Fruit fly (Drosophila melanogaster): ENCODE results near the gene CG32373.
A peak's percentile ranks its signal among the peaks of the same experiment; 100 is the strongest.

The CG32373 gene

dm6 chr3L:7604863-7605262 lies 45.5 kb upstream of the CG32373 start:
- TF ChIP-seq tai (GFP tag; optimal IDR thresholded peaks at IDR 0.05) (no peak), Vsx2 (GFP tag; optimal IDR thresholded peaks at IDR 0.05; ENCODE audit: partially characterized antibody) (no peak), N (GFP tag; optimal IDR thresholded peaks at IDR 0.05) (no peak), pan (optimal IDR thresholded peaks at IDR 0.05) (no peak), br (GFP tag; optimal IDR thresholded peaks at IDR 0.05) (no peak), dmrt93B (GFP tag; optimal IDR thresholded peaks at IDR 0.05) (no peak), OdsH (GFP tag; optimal IDR thresholded peaks at IDR 0.05) (no peak), Sp1 (GFP tag; optimal IDR thresholded peaks at IDR 0.05) (no peak), woc (GFP tag; optimal IDR thresholded peaks at IDR 0.05) (no peak), CrebA (GFP tag; optimal IDR thresholded peaks at IDR 0.05; ENCODE audit: borderline replicate concordance) (no peak)

- TF ChIP-seq lola (GFP tag; optimal IDR thresholded peaks at IDR 0.05) (no peak), h (GFP tag; optimal IDR thresholded peaks at IDR 0.05) (peak; percentile 15), brk (GFP tag; optimal IDR thresholded peaks at IDR 0.05) (no peak), Hnf4 (GFP tag; optimal IDR thresholded peaks at IDR 0.05) (no peak), usp (GFP tag; optimal IDR thresholded peaks at IDR 0.05) (no peak), Rel (GFP tag; optimal IDR thresholded peaks at IDR 0.05) (no peak), Rel (tag; optimal IDR thresholded peaks at IDR 0.05) (no peak), Abd-B (GFP tag; optimal IDR thresholded peaks at IDR 0.05) (no peak)
Observed at dm6 chr3L:7606336-7607001, 43.9 kb upstream of the CG32373 start.

DNA sequence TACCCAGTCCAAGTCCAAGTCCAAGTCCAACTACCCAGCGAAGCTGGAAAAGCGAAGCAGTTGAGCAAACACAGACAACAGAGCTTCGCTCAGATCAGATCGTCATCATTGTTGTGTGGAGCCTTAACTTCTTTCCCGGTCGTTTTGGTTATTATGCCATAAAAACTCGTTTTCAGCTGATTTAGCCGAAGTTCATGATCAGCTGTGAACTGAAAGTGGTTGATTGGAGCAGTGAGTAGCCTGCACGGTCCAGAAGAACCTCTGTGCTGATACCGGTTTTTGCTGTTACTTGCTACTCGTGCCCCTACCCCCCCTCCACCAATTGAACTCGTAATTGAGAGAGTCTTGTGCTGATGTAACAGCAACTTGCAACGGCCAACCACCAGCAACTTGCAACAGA lies 39.8 kb upstream of the CG32373 start:
- no peak for TF ChIP-seq CrebA (GFP tag; optimal IDR thresholded peaks at IDR 0.05; ENCODE audit: borderline replicate concordance)
- no peak for TF ChIP-seq Jra (GFP tag; optimal IDR thresholded peaks at IDR 0.05)
- no peak for TF ChIP-seq CG9705 (GFP tag; optimal IDR thresholded peaks at IDR 0.05)
- no peak for TF ChIP-seq br (GFP tag; optimal IDR thresholded peaks at IDR 0.05)
- no peak for TF ChIP-seq Abd-B (GFP tag; optimal IDR thresholded peaks at IDR 0.05)
- no peak for TF ChIP-seq brk (GFP tag; optimal IDR thresholded peaks at IDR 0.05)
- no peak for TF ChIP-seq Rel (GFP tag; optimal IDR thresholded peaks at IDR 0.05)
- TF ChIP-seq Rel (tag; optimal IDR thresholded peaks at IDR 0.05) = no peak
- no peak for TF ChIP-seq Hr83 (GFP tag; optimal IDR thresholded peaks at IDR 0.05; ENCODE audit: poor library complexity, severe bottlenecking)
- TF ChIP-seq h (GFP tag; optimal IDR thresholded peaks at IDR 0.05) = no peak
- TF ChIP-seq Vsx2 (GFP tag; optimal IDR thresholded peaks at IDR 0.05; ENCODE audit: partially characterized antibody) = peak; percentile 63
- no peak for TF ChIP-seq tai (GFP tag; optimal IDR thresholded peaks at IDR 0.05)
- TF ChIP-seq dl (GFP tag; optimal IDR thresholded peaks at IDR 0.05; ENCODE audit: insufficient read depth in 1 of 2, partially characterized antibody in 2 of 2) = no peak
- TF ChIP-seq HLH106 (tag; optimal IDR thresholded peaks at IDR 0.05) = no peak
- TF ChIP-seq fru (GFP tag; optimal IDR thresholded peaks at IDR 0.05) = peak; percentile 16

- TF ChIP-seq brk (GFP tag; optimal IDR thresholded peaks at IDR 0.05) (no peak), sv (GFP tag; optimal IDR thresholded peaks at IDR 0.05) (no peak), Myc (optimal IDR thresholded peaks at IDR 0.05) (no peak), pan (optimal IDR thresholded peaks at IDR 0.05) (no peak), dmrt93B (GFP tag; optimal IDR thresholded peaks at IDR 0.05) (no peak), foxo (GFP tag; optimal IDR thresholded peaks at IDR 0.05) (no peak), Jra (GFP tag; optimal IDR thresholded peaks at IDR 0.05) (no peak), Vsx2 (GFP tag; optimal IDR thresholded peaks at IDR 0.05; ENCODE audit: partially characterized antibody) (no peak), Sp1 (GFP tag; optimal IDR thresholded peaks at IDR 0.05) (no peak), usp (GFP tag; optimal IDR thresholded peaks at IDR 0.05) (no peak), Hr78 (GFP tag; optimal IDR thresholded peaks at IDR 0.05) (no peak), N (GFP tag; optimal IDR thresholded peaks at IDR 0.05) (no peak), dl (GFP tag; optimal IDR thresholded peaks at IDR 0.05; ENCODE audit: insufficient read depth in 1 of 2, partially characterized antibody in 2 of 2) (no peak), Mio (GFP tag; optimal IDR thresholded peaks at IDR 0.05) (no peak), rgr (GFP tag; optimal IDR thresholded peaks at IDR 0.05) (no peak), sage (GFP tag; optimal IDR thresholded peaks at IDR 0.05) (no peak), GATAd (GFP tag; optimal IDR thresholded peaks at IDR 0.05) (no peak), jim (GFP tag; optimal IDR thresholded peaks at IDR 0.05) (no peak), br (GFP tag; optimal IDR thresholded peaks at IDR 0.05) (no peak), psq (GFP tag; optimal IDR thresholded peaks at IDR 0.05) (no peak)
Observed at dm6 chr3L:7611229-7611628, 39.1 kb upstream of the CG32373 start.

All from whole organism, wandering third instar larva.